Fruit fly (Drosophila melanogaster): ENCODE data around the gene fbp.

DNA sequence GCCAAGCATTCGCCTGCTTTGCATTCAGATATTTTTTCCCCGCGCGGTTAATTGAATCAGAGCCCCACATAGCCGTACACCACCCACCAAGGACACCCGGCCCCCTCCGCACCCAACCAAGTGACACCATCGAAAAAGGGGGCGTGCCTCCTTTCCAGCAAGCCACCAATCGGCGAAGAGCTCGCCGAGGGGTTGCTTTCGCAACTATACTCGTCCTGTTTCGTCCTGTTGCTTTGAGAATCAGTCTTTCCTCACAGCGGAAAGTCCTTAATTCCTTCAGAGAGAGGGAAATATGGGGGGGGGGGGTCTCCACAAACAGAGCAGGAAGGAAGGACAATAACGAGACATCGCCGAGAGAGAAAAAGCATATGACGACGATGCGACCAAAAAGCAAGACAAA, 5.8 kb upstream of the fbp start:
- no peak for TF ChIP-seq CG8478 (optimal IDR thresholded peaks at IDR 0.05)
- no peak for TF ChIP-seq CTCF (optimal IDR thresholded peaks at IDR 0.05)
